Worm (Caenorhabditis elegans) whole organism, L1 larva: ENCODE measurements around the gene spig-8.

Experiments used
- aly-2 ChIP-seq: fragments of 150-350 bp; optimal IDR thresholded peaks from 2 replicates; lab custom pipeline; 2014; ENCODE audit warnings: missing biosample characterization, missing genetic modification characterization
- blmp-1 ChIP-seq: fragments of 150-350 bp; optimal IDR thresholded peaks from 2 replicates; lab custom pipeline; 2014; ENCODE audit warnings: missing biosample characterization, missing genetic modification characterization
- elt-2 ChIP-seq: sonication (generic microtip); optimal IDR thresholded peaks from 2 replicates; lab custom pipeline; 2016; ENCODE audit warnings: missing genetic modification characterization, mild to moderate bottlenecking, inconsistent platforms, missing compliant biosample characterization, missing genetic modification reagents
- jun-1 ChIP-seq: fragments of 150-350 bp; optimal IDR thresholded peaks from 2 replicates; lab custom pipeline; 2014; ENCODE audit warnings: missing biosample characterization, missing genetic modification reagents, missing genetic modification characterization
- lsy-2 ChIP-seq, 2 experiments: fragments of 150-350 bp; optimal IDR thresholded peaks; 2 replicates each; lab custom pipeline; 2014; ENCODE audit warnings: missing biosample characterization in 2 of 2, missing genetic modification characterization in 2 of 2
- nhr-11 ChIP-seq: fragments of 150-350 bp; optimal IDR thresholded peaks from 2 replicates; lab custom pipeline; 2014; ENCODE audit warnings: missing biosample characterization, missing genetic modification characterization
- nhr-28 ChIP-seq: fragments of 150-350 bp; optimal IDR thresholded peaks from 2 replicates; lab custom pipeline; 2014; ENCODE audit warnings: missing biosample characterization, missing genetic modification characterization
- nhr-47 ChIP-seq: sonication (generic microtip); optimal IDR thresholded peaks from 2 replicates; lab custom pipeline; 2016; ENCODE audit warnings: mild to moderate bottlenecking, missing genetic modification characterization, moderate library complexity, missing compliant biosample characterization
- tbx-2 ChIP-seq: sonication (generic microtip); optimal IDR thresholded peaks from 2 replicates; lab custom pipeline; 2016; ENCODE audit warnings: missing genetic modification characterization, missing compliant biosample characterization
- unc-130 ChIP-seq: fragments of 150-350 bp; optimal IDR thresholded peaks from 2 replicates; lab custom pipeline; 2017; ENCODE audit warnings: missing biosample characterization, missing genetic modification characterization, inconsistent platforms
- unc-62 ChIP-seq: fragments of 150-350 bp; optimal IDR thresholded peaks from 2 replicates; lab custom pipeline; 2014; ENCODE audit warnings: missing biosample characterization, missing genetic modification reagents, missing genetic modification characterization
- zag-1 ChIP-seq: fragments of 150-350 bp; optimal IDR thresholded peaks from 2 replicates; lab custom pipeline; 2014; ENCODE audit warnings: missing biosample characterization, missing genetic modification characterization
- ztf-11 ChIP-seq, 2 experiments: sonication (generic microtip); optimal IDR thresholded peaks; 2 replicates each; lab custom pipeline; 2016 to 2017; ENCODE audit warnings: missing genetic modification characterization in 2 of 2, missing biosample characterization in 1 of 2, missing compliant biosample characterization in 1 of 2

DNA sequence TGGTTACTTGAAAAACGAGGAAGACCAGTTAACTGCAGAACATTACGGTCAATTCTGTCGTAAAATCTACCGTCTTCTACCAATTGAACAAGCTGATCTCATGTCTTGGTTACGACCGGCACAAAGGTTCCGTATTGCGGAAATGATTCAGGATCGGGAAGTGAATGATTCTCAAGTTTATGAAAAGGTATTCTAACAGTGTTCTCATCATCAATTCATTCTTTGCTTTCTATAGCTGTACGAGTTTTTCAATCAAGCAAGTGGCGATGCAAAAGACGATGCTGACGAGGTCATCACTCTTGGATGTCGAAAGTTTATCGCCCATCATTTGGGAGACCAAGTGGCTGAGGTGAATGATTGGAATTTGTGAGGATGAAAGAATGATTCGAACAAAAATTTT is 32.6 kb downstream of the spig-8 start:
- no peak for TF ChIP-seq jun-1 (tag; lab: Kevin White, UChicago)
- no peak for TF ChIP-seq ztf-11 (tag; optimal IDR thresholded peaks at IDR 0.05; lab: Kevin White, UChicago)
- no peak for TF ChIP-seq unc-62 (GFP tag; lab: Kevin White, UChicago)
- TF ChIP-seq aly-2 (tag; lab: Kevin White, UChicago): no peak
- TF ChIP-seq blmp-1 (tag; lab: Kevin White, UChicago): no peak
- TF ChIP-seq nhr-28: no peak
- TF ChIP-seq unc-130 (tag; lab: Kevin White, UChicago): no peak
- no peak for TF ChIP-seq nhr-47 (tag; lab: Kevin White, UChicago)
- TF ChIP-seq elt-2: no peak
- TF ChIP-seq tbx-2 (tag; lab: Kevin White, UChicago): no peak
- TF ChIP-seq zag-1 (tag; lab: Kevin White, UChicago): no peak
- no peak for TF ChIP-seq lsy-2 (tag; optimal IDR thresholded peaks at IDR 0.05; lab: Kevin White, UChicago)
- TF ChIP-seq nhr-11 (tag; lab: Kevin White, UChicago): no peak
